Worm (Caenorhabditis elegans) whole organism, early embryonic: ENCODE measurements around the gene nrde-2.

Source experiments
- B0310.2 ChIP-seq: sonication (generic microtip); optimal IDR thresholded peaks from 2 replicates; lab custom pipeline; 2016; ENCODE audit warnings: mild to moderate bottlenecking, missing genetic modification characterization, missing compliant biosample characterization
- F13C5.2 ChIP-seq: sonication (generic microtip); optimal IDR thresholded peaks from 2 replicates; lab custom pipeline; 2017; ENCODE audit warnings: mild to moderate bottlenecking, missing genetic modification characterization, inconsistent platforms, missing compliant biosample characterization
- ama-1 ChIP-seq: fragments of 150-350 bp; optimal IDR thresholded peaks from 2 replicates; lab custom pipeline; 2014
- ceh-13 ChIP-seq: fragments of 200-800 bp; sonication (Bioruptor generic); optimal IDR thresholded peaks from 2 replicates; lab custom pipeline; 2018; ENCODE audit warnings: mild to moderate bottlenecking, missing genetic modification characterization, missing compliant biosample characterization
- ets-7 ChIP-seq: sonication (generic microtip); optimal IDR thresholded peaks from 2 replicates; lab custom pipeline; 2016; ENCODE audit warnings: missing genotype, missing genetic modification characterization, missing compliant biosample characterization
- flt-1 ChIP-seq: fragments of 200-800 bp; sonication (Bioruptor generic); IDR thresholded peaks from 2 replicates; pipeline ENCODE4 v1.3.6; 2022; ENCODE audit warnings: missing genetic modification characterization, missing compliant biosample characterization
- hmbx-1 ChIP-seq: sonication (generic microtip); optimal IDR thresholded peaks from 2 replicates; lab custom pipeline; 2016; ENCODE audit warnings: mild to moderate bottlenecking, missing genetic modification characterization, missing compliant biosample characterization
- hmg-4 ChIP-seq: fragments of 200-800 bp; sonication (Bioruptor generic); optimal IDR thresholded peaks from 2 replicates; lab custom pipeline; 2018; ENCODE audit warnings: mild to moderate bottlenecking, missing genetic modification characterization, missing compliant biosample characterization
- hnd-1 ChIP-seq: sonication (generic microtip); optimal IDR thresholded peaks from 2 replicates; lab custom pipeline; 2016; ENCODE audit warnings: missing genetic modification characterization, missing compliant biosample characterization
- pes-1 ChIP-seq: fragments of 200-800 bp; sonication (Bioruptor generic); IDR thresholded peaks from 2 replicates; pipeline ENCODE4 v1.3.6; 2022; ENCODE audit warnings: missing genetic modification reagents, missing genetic modification characterization, missing compliant biosample characterization
- scrt-1 ChIP-seq: fragments of 200-800 bp; sonication (Bioruptor generic); IDR thresholded peaks from 2 replicates; pipeline ENCODE4 v1.3.6; 2022; ENCODE audit warnings: missing genetic modification characterization, missing compliant biosample characterization
- tra-4 ChIP-seq: sonication (generic microtip); optimal IDR thresholded peaks from 2 replicates; lab custom pipeline; 2017; ENCODE audit warnings: missing genetic modification characterization, missing compliant biosample characterization

DNA sequence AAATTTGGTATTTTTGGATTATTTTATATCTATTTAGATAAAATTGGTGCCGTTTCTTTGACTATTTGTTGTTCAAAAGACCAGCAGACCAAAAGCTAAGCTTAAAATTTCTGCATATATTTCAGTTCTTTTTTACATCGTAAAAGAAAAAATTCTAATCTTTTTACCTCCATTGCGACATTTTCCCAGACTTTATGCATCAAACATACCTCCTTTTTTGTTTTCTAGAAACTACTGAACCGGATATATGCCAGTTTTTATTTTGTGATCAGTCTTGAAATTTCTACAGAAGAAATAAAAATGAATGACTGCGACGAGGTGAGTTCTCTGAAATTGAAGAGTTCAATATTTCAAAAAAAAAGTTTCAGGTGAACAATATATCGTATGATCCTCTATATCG lies 52.8 kb downstream of the nrde-2 start, which contains the start of gene srb-6:
- TF ChIP-seq tra-4 (tag; lab: Kevin White, UChicago) (no peak), ama-1 (lab: Kevin White, UChicago) (no peak), hmg-4 (GFP tag; lab: Kevin White, UChicago) (no peak), ceh-13 (GFP tag; lab: Kevin White, UChicago) (no peak), pes-1 (GFP tag; lab: Robert Waterston, UW) (no peak), hmbx-1 (tag; lab: Kevin White, UChicago) (no peak), scrt-1 (GFP tag; lab: Robert Waterston, UW) (no peak), F13C5.2 (no peak), ets-7 (no peak), B0310.2 (tag; lab: Kevin White, UChicago) (no peak), flt-1 (GFP tag; lab: Robert Waterston, UW) (no peak), hnd-1 (no peak)
